Fruit fly (Drosophila melanogaster) whole organism, wandering third instar larva: ENCODE measurements around the gene CG34347.

ENCODE experiments used
- Abd-B ChIP-seq: fragments of >200 bp; optimal IDR thresholded peaks from 2 replicates; lab custom pipeline; 2017; ENCODE audit warnings: missing biosample characterization, missing genetic modification characterization
- CG32264 ChIP-seq: fragments of 200-800 bp; sonication (Bioruptor generic); optimal IDR thresholded peaks from 2 replicates; lab custom pipeline; 2016; ENCODE audit warnings: missing biosample characterization, missing genetic modification characterization
- CG9705 ChIP-seq: fragments of 200-800 bp; sonication (Bioruptor generic); optimal IDR thresholded peaks from 2 replicates; lab custom pipeline; 2018; ENCODE audit warnings: missing biosample characterization, mild to moderate bottlenecking, missing genetic modification characterization
- CrebA ChIP-seq: fragments of 200-800 bp; sonication (Bioruptor generic); optimal IDR thresholded peaks from 2 replicates; lab custom pipeline; 2016; ENCODE audit warnings: missing biosample characterization, mild to moderate bottlenecking, missing genetic modification characterization, borderline replicate concordance
- Dfd ChIP-seq: fragments of >200 bp; optimal IDR thresholded peaks from 2 replicates; lab custom pipeline; 2017; ENCODE audit warnings: missing biosample characterization, missing genetic modification characterization
- Dif ChIP-seq: fragments of 200-275, 200-300 bp; sonication (Bioruptor generic); optimal IDR thresholded peaks from 2 replicates; lab custom pipeline; 2018; ENCODE audit warnings: missing biosample characterization, missing genetic modification characterization; ENCODE audit not compliant: partially characterized antibody
- GATAd ChIP-seq: sonication (Bioruptor generic); optimal IDR thresholded peaks from 2 replicates; lab custom pipeline; 2016; ENCODE audit warnings: missing biosample characterization, missing genetic modification characterization
- HLH106 ChIP-seq: fragments of 200-800 bp; optimal IDR thresholded peaks from 3 replicates; lab custom pipeline; 2019; ENCODE audit warnings: missing biosample characterization, mild to moderate bottlenecking, missing genetic modification characterization, moderate library complexity
- Hnf4 ChIP-seq: fragments of 200-800 bp; sonication (Bioruptor generic); optimal IDR thresholded peaks from 2 replicates; lab custom pipeline; 2016; ENCODE audit warnings: missing biosample characterization, mild to moderate bottlenecking, missing genetic modification characterization
- Hr78 ChIP-seq: fragments of >200 bp; optimal IDR thresholded peaks from 2 replicates; lab custom pipeline; 2017; ENCODE audit warnings: missing biosample characterization, missing genetic modification characterization
- Hr83 ChIP-seq: fragments of 200-300 bp; sonication (Bioruptor generic); optimal IDR thresholded peaks from 2 replicates; lab custom pipeline; 2016; ENCODE audit warnings: missing biosample characterization, mild to moderate bottlenecking, missing genetic modification characterization, moderate library complexity; ENCODE audit not compliant: poor library complexity, severe bottlenecking
- Jra ChIP-seq: sonication (Bioruptor generic); optimal IDR thresholded peaks from 2 replicates; lab custom pipeline; 2016; ENCODE audit warnings: missing biosample characterization, missing genetic modification characterization
- Mio ChIP-seq: sonication (Bioruptor generic); optimal IDR thresholded peaks from 2 replicates; lab custom pipeline; 2016; ENCODE audit warnings: missing biosample characterization, missing genetic modification characterization
- Myc ChIP-seq: fragments of >200 bp; optimal IDR thresholded peaks from 2 replicates; lab custom pipeline; 2017
- N ChIP-seq: fragments of >200 bp; optimal IDR thresholded peaks from 2 replicates; lab custom pipeline; 2018; ENCODE audit warnings: missing biosample characterization, missing external identifiers, missing genetic modification characterization
- OdsH ChIP-seq: fragments of 200-800 bp; sonication (Bioruptor generic); optimal IDR thresholded peaks from 2 replicates; lab custom pipeline; 2016; ENCODE audit warnings: missing biosample characterization, mild to moderate bottlenecking, missing genetic modification characterization
- Rel ChIP-seq, 2 experiments: fragments of 200-800 bp; sonication (Bioruptor generic) in 1 of 2; optimal IDR thresholded peaks; 2 replicates in 1 of 2; 3 replicates in 1 of 2; lab custom pipeline; 2016 to 2019; ENCODE audit warnings: mild to moderate bottlenecking in 2 of 2, missing biosample characterization in 2 of 2, missing genetic modification characterization in 2 of 2, moderate library complexity in 1 of 2
- Sp1 ChIP-seq: fragments of 200-800 bp; sonication (Bioruptor generic); optimal IDR thresholded peaks from 3 replicates; lab custom pipeline; 2019; ENCODE audit warnings: missing biosample characterization, mild to moderate bottlenecking, missing genetic modification characterization, moderate library complexity
- Vsx2 ChIP-seq: fragments of 200-300, 225-300 bp; sonication (Bioruptor generic); optimal IDR thresholded peaks from 2 replicates; lab custom pipeline; 2018; ENCODE audit warnings: missing biosample characterization, missing genetic modification characterization; ENCODE audit not compliant: partially characterized antibody
- br ChIP-seq: fragments of 200-800 bp; sonication (Bioruptor generic); optimal IDR thresholded peaks from 2 replicates; lab custom pipeline; 2016; ENCODE audit warnings: missing biosample characterization, missing genetic modification characterization
- brk ChIP-seq: fragments of 200-800 bp; sonication (Bioruptor generic); optimal IDR thresholded peaks from 2 replicates; lab custom pipeline; 2016; ENCODE audit warnings: missing biosample characterization, mild to moderate bottlenecking, missing genetic modification characterization
- dl ChIP-seq, 2 experiments: fragments of 175-275, 200-275 bp in 1 of 2; fragments of 200-275 bp in 1 of 2; sonication (Bioruptor generic); optimal IDR thresholded peaks; lab custom pipeline; 2018; ENCODE audit warnings: mild to moderate bottlenecking in 2 of 2, missing biosample characterization in 2 of 2, missing genetic modification characterization in 2 of 2, moderate library complexity in 2 of 2; ENCODE audit not compliant: partially characterized antibody in 2 of 2, insufficient read depth in 1 of 2
- dmrt93B ChIP-seq: fragments of 200-800 bp; sonication (Bioruptor generic); optimal IDR thresholded peaks from 2 replicates; lab custom pipeline; 2018; ENCODE audit warnings: missing biosample characterization, mild to moderate bottlenecking, missing genetic modification characterization
- dsf ChIP-seq: sonication (Bioruptor generic); optimal IDR thresholded peaks from 2 replicates; lab custom pipeline; 2016; ENCODE audit warnings: missing biosample characterization, missing genetic modification characterization, borderline replicate concordance
- ey ChIP-seq: fragments of 200-800 bp; sonication (Bioruptor generic); optimal IDR thresholded peaks from 2 replicates; lab custom pipeline; 2016; ENCODE audit warnings: missing biosample characterization, missing genetic modification characterization
- foxo ChIP-seq, 2 experiments: fragments of 200-800 bp; sonication (Bioruptor generic); optimal IDR thresholded peaks; 2 replicates in 1 of 2; 3 replicates in 1 of 2; lab custom pipeline; 2016 to 2017; ENCODE audit warnings: missing biosample characterization in 2 of 2, missing genetic modification characterization in 2 of 2
- fru ChIP-seq: fragments of 200-800 bp; sonication (Bioruptor generic); optimal IDR thresholded peaks from 3 replicates; lab custom pipeline; 2016; ENCODE audit warnings: missing biosample characterization, mild to moderate bottlenecking, missing genetic modification characterization
- h ChIP-seq: fragments of 200-800 bp; sonication (Bioruptor generic); optimal IDR thresholded peaks from 3 replicates; lab custom pipeline; 2016; ENCODE audit warnings: missing biosample characterization, mild to moderate bottlenecking, missing genetic modification characterization
- jim ChIP-seq: fragments of 175-275, 200-325 bp; sonication (Bioruptor generic); optimal IDR thresholded peaks from 2 replicates; lab custom pipeline; 2016; ENCODE audit warnings: missing biosample characterization, mild to moderate bottlenecking, missing genetic modification characterization
- lola ChIP-seq: fragments of >200 bp; optimal IDR thresholded peaks from 2 replicates; lab custom pipeline; 2017; ENCODE audit warnings: missing biosample characterization, missing genetic modification characterization
- pan ChIP-seq: fragments of >200 bp; optimal IDR thresholded peaks from 2 replicates; lab custom pipeline; 2017
- psq ChIP-seq: fragments of 200-800 bp; sonication (Bioruptor generic); optimal IDR thresholded peaks from 3 replicates; lab custom pipeline; 2017; ENCODE audit warnings: missing biosample characterization, mild to moderate bottlenecking, missing genetic modification characterization, moderate library complexity
- rgr ChIP-seq: fragments of 200-800 bp; sonication (Bioruptor generic); optimal IDR thresholded peaks from 3 replicates; lab custom pipeline; 2016; ENCODE audit warnings: missing biosample characterization, mild to moderate bottlenecking, missing genetic modification characterization
- sage ChIP-seq: fragments of 200-800 bp; sonication (Bioruptor generic); optimal IDR thresholded peaks from 2 replicates; lab custom pipeline; 2016; ENCODE audit warnings: missing biosample characterization, mild to moderate bottlenecking, missing genetic modification characterization
- sv ChIP-seq: fragments of 200-800 bp; sonication (Bioruptor generic); optimal IDR thresholded peaks from 3 replicates; lab custom pipeline; 2016; ENCODE audit warnings: missing biosample characterization, missing genetic modification characterization
- tai ChIP-seq: sonication (Bioruptor generic); optimal IDR thresholded peaks from 2 replicates; lab custom pipeline; 2016; ENCODE audit warnings: missing biosample characterization, missing genetic modification characterization
- usp ChIP-seq: fragments of >200 bp; optimal IDR thresholded peaks from 2 replicates; lab custom pipeline; 2017; ENCODE audit warnings: missing biosample characterization, missing genetic modification characterization
- woc ChIP-seq: sonication (Bioruptor generic); optimal IDR thresholded peaks from 2 replicates; lab custom pipeline; 2016; ENCODE audit warnings: missing biosample characterization, mild to moderate bottlenecking, missing genetic modification characterization

Gene CG34347

dm6 chr3R:31310883-31311397 lies at the start of gene CG34347:
CG34347 (plus strand) TSS chr3R:31311157.
- TF ChIP-seq Hr83 (GFP tag; lab: Kevin White, UChicago) (peak; percentile 45), Vsx2 (peak; percentile 64), Mio (GFP tag; lab: Kevin White, UChicago) (no peak), CG32264 (GFP tag; lab: Kevin White, UChicago) (no peak), rgr (peak; percentile 14), GATAd (GFP tag; lab: Kevin White, UChicago) (no peak), OdsH (GFP tag; lab: Kevin White, UChicago) (no peak), h (GFP tag; lab: Kevin White, UChicago) (peak; percentile 47), N (GFP tag; lab: Kevin White, UChicago) (no peak), pan (lab: Kevin White, UChicago) (no peak), br (GFP tag; lab: Kevin White, UChicago) (no peak), Sp1 (GFP tag; lab: Kevin White, UChicago) (peak; percentile 19), brk (no peak), usp (GFP tag; lab: Kevin White, UChicago) (no peak), jim (GFP tag; lab: Kevin White, UChicago) (no peak), Abd-B (no peak), Hnf4 (GFP tag; lab: Kevin White, UChicago) (peak; percentile 17), CG9705 (GFP tag; lab: Kevin White, UChicago) (no peak), Myc (lab: Kevin White, UChicago) (no peak), Rel (GFP tag; optimal IDR thresholded peaks at IDR 0.05; lab: Kevin White, UChicago) (no peak), Rel (tag; optimal IDR thresholded peaks at IDR 0.05; lab: Kevin White, UChicago) (peak; percentile 17), Hr78 (no peak), Jra (GFP tag; lab: Kevin White, UChicago) (no peak), sage (GFP tag; lab: Kevin White, UChicago) (no peak), sv (GFP tag; lab: Kevin White, UChicago) (no peak), fru (GFP tag; lab: Kevin White, UChicago) (peak; percentile 28), lola (no peak), Dfd (GFP tag; lab: Kevin White, UChicago) (no peak), dsf (GFP tag; lab: Kevin White, UChicago) (no peak), CrebA (GFP tag; lab: Kevin White, UChicago) (no peak), ey (no peak), HLH106 (peak; percentile 3), Dif (GFP tag; lab: Kevin White, UChicago) (peak; percentile 73), tai (GFP tag; lab: Kevin White, UChicago) (no peak), dmrt93B (GFP tag; lab: Kevin White, UChicago) (no peak), foxo (GFP tag; optimal IDR thresholded peaks at IDR 0.05; lab: Kevin White, UChicago) (peak in 1 of 2 experiments; percentile 13), woc (GFP tag; lab: Kevin White, UChicago) (no peak), psq (peak; percentile 52), dl (GFP tag; optimal IDR thresholded peaks at IDR 0.05; lab: Kevin White, UChicago; ENCODE audit: insufficient read depth in 1 of 2, partially characterized antibody in 2 of 2) (peak; percentile 3 to 23)

DNA sequence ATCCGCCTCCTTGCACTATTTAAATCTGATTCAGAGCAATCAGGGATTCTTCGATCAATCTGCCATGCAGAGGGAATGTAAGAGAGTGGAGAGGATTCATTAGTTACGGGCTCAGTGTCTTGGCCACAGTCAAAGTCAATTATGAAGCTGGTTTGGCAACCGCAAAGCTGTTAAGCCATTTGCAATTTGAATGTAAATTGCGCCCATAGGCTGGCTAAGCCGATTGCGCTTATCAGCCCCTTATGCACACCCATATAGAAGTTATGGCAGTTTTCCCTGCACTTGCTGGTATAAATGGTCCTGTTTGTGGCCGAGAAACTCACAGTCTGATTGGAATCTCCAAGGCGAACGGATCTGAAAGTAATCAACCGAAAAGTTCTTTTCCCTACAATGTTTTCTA lies 48.7 kb upstream of the CG34347 start, which contains the start of gene CAH5:
CAH5 (plus strand) TSS at position 301 of the 400 bp plus-strand sequence.
- TF ChIP-seq psq (no peak), sage (GFP tag; lab: Kevin White, UChicago) (no peak), Dif (GFP tag; lab: Kevin White, UChicago) (no peak), CG9705 (GFP tag; lab: Kevin White, UChicago) (no peak), OdsH (GFP tag; lab: Kevin White, UChicago) (no peak), tai (GFP tag; lab: Kevin White, UChicago) (no peak), dmrt93B (GFP tag; lab: Kevin White, UChicago) (no peak), Hnf4 (GFP tag; lab: Kevin White, UChicago) (no peak), jim (GFP tag; lab: Kevin White, UChicago) (no peak), Myc (lab: Kevin White, UChicago) (no peak), lola (no peak), fru (GFP tag; lab: Kevin White, UChicago) (no peak), ey (no peak), woc (GFP tag; lab: Kevin White, UChicago) (no peak), Mio (GFP tag; lab: Kevin White, UChicago) (no peak), br (GFP tag; lab: Kevin White, UChicago) (no peak), sv (GFP tag; lab: Kevin White, UChicago) (no peak), h (GFP tag; lab: Kevin White, UChicago) (no peak)
